Worm (Caenorhabditis elegans) whole organism, midembryonic: ENCODE results near the gene Y42H9AR.2.

Experiments used
- T22C8.4 ChIP-seq: fragments of 200-800 bp; sonication (Bioruptor generic); IDR thresholded peaks from 2 replicates; pipeline ENCODE4 v1.3.6; 2022; ENCODE audit warnings: missing genetic modification characterization, missing compliant biosample characterization
- cog-1 ChIP-seq: sonication (generic microtip); optimal IDR thresholded peaks from 2 replicates; lab custom pipeline; 2016; ENCODE audit warnings: missing genetic modification characterization, missing compliant biosample characterization
- flt-1 ChIP-seq: fragments of 200-800 bp; sonication (Bioruptor generic); IDR thresholded peaks from 2 replicates; pipeline ENCODE4 v1.3.6; 2022; ENCODE audit warnings: missing genetic modification characterization, missing compliant biosample characterization
- klf-2 ChIP-seq: fragments of 200-800 bp; sonication (Bioruptor generic); conservative IDR thresholded peaks from 2 replicates; pipeline ENCODE4 v1.3.6; 2022; ENCODE audit warnings: missing genetic modification reagents, missing genetic modification characterization, missing compliant biosample characterization
- med-1 ChIP-seq: sonication (generic microtip); optimal IDR thresholded peaks from 2 replicates; lab custom pipeline; 2017; ENCODE audit warnings: missing genetic modification characterization, mild to moderate bottlenecking, missing compliant biosample characterization, antibody characterized with exemption, missing genetic modification reagents; ENCODE audit not compliant: insufficient read depth
- ref-1 ChIP-seq: fragments of 200-800 bp; sonication (Bioruptor generic); conservative IDR thresholded peaks from 2 replicates; pipeline ENCODE4 v1.3.6; 2022; ENCODE audit warnings: missing genetic modification reagents, missing genetic modification characterization, missing compliant biosample characterization
- tab-1 ChIP-seq: fragments of 200-800 bp; sonication (Bioruptor generic); IDR thresholded peaks from 2 replicates; pipeline ENCODE4 v1.3.6; 2022; ENCODE audit warnings: missing genetic modification characterization, missing compliant biosample characterization
- ztf-23 ChIP-seq: fragments of 200-800 bp; sonication (Bioruptor generic); IDR thresholded peaks from 2 replicates; pipeline ENCODE4 v1.3.6; 2022; ENCODE audit warnings: missing genetic modification reagents, missing genetic modification characterization, missing compliant biosample characterization
- ztf-29 ChIP-seq: fragments of 200-800 bp; sonication (Bioruptor generic); IDR thresholded peaks from 2 replicates; pipeline ENCODE4 v1.3.6; 2022; ENCODE audit warnings: missing genetic modification reagents, missing genetic modification characterization, missing compliant biosample characterization

The Y42H9AR.2 gene

DNA sequence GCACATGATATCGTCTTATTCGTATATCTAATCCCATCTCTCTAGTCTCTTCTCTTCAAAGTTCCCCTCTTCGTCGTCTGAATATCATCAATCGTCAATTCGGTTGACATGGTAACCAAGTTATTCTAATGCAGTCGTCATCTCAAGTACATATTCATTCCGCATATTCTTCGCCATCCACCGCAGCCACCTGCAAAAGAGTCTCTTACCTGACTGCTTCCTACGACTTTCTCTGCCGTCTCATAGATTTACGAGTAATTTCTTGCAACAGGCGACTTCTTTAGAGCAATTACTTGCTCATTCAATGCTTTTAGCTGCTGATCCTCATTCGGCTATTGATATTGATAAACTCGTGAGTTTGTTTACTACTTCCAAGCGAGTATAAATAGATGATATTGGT is 27.7 kb downstream of the Y42H9AR.2 start:
- TF ChIP-seq T22C8.4 (GFP tag; lab: Robert Waterston, UW) (no peak), flt-1 (GFP tag; lab: Robert Waterston, UW) (no peak), med-1 (GFP tag; lab: Kevin White, UChicago) (no peak)

DNA sequence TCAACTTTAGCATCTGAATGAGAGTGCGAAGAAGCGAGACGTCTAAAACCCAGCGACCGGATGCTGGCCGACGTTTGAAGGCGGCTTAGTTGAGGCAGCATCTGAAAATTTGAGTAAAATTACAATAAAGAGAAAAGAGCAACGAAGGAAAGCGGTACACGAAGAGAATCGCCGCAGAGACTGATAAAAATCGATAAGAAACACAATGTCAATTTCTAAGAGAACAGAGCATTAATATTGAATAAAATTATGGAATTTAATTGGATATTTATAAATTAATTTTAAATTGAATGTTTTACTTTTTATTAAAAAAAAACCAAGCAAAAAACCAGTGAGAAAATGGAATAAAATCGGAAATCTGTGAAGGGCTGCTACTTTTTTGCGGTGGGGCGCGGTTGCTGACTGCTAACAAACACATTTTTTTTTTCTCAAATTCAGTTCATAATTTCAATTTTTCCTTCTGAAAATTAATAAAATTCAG is 30.5 kb downstream of the Y42H9AR.2 start, which contains the start of the genes ndub-11 and moc-3:
TSS of gene ndub-11 (minus strand) at position 101 of the 481 bp plus-strand sequence.
TSS of gene moc-3 (plus strand) at position 431 of the 481 bp plus-strand sequence.
- TF ChIP-seq cog-1 (tag; lab: Kevin White, UChicago), result no peak
- TF ChIP-seq ztf-29 (GFP tag; lab: Robert Waterston, UW), result no peak
- no peak for TF ChIP-seq ztf-23 (GFP tag; lab: Robert Waterston, UW)
- no peak for TF ChIP-seq tab-1 (GFP tag; lab: Robert Waterston, UW)
- no peak for TF ChIP-seq T22C8.4 (GFP tag; lab: Robert Waterston, UW)
- TF ChIP-seq klf-2 (GFP tag; lab: Robert Waterston, UW), result no peak
- no peak for TF ChIP-seq ref-1 (GFP tag; lab: Robert Waterston, UW)
- no peak for TF ChIP-seq flt-1 (GFP tag; lab: Robert Waterston, UW)
- no peak for TF ChIP-seq med-1 (GFP tag; lab: Kevin White, UChicago)

DNA sequence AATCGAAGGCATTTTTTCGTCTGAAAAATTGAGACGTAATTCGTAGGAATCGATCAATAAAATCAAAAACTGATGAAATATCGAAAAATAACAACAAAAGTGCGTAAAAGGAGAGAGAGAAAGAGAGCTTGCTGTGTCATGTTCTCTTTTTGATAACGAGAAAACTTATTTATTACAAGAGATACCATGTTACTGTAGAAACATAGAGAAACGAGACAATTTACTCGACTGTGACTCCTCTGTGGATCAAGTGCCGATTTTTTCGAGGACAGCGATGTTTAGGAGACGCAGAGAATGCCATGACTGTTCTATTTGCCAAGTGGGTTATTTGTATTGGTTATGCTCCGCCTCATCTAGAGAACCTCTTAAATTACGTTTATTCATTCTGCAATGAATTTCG is 33.8 kb downstream of the Y42H9AR.2 start, which contains the start of gene sph-1:
TSS of gene sph-1 (minus strand) at position 23 of the 400 bp plus-strand sequence.
- TF ChIP-seq flt-1 (GFP tag; lab: Robert Waterston, UW), result no peak
- TF ChIP-seq med-1 (GFP tag; lab: Kevin White, UChicago), result no peak
- no peak for TF ChIP-seq T22C8.4 (GFP tag; lab: Robert Waterston, UW)
- TF ChIP-seq ztf-29 (GFP tag; lab: Robert Waterston, UW), result no peak
- TF ChIP-seq cog-1 (tag; lab: Kevin White, UChicago), result no peak
- no peak for TF ChIP-seq ztf-23 (GFP tag; lab: Robert Waterston, UW)
- TF ChIP-seq tab-1 (GFP tag; lab: Robert Waterston, UW), result no peak
- TF ChIP-seq klf-2 (GFP tag; lab: Robert Waterston, UW), result no peak
- no peak for TF ChIP-seq ref-1 (GFP tag; lab: Robert Waterston, UW)

DNA sequence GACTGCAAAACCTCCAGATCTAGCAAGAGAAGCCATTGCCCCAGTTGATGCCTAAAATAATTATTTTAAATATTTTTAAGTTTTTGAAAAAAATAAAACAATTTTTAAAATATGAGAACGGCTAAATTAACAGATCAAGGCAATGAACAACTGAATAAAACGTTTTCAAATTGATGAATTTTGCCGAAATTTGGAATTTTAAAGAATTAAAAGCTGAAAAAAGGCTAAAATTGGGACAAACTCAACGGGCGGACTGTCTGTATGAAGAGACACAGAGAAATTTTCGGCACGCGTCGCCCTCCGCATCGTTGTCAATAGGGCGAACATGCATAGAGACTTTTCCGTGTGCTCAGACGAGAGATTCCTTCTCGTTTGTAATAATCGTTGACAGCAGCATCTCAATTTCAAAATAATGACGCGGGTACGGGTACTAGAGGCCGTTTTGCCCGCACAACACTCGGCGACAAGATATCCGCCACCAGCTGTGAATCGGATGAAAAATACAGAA is 36.4 kb downstream of the Y42H9AR.2 start, which contains the start of the genes isp-1 and islo-1:
TSS of gene isp-1 (minus strand) at position 51 of the 508 bp plus-strand sequence.
TSS of gene islo-1 (plus strand) at position 385 of the 508 bp plus-strand sequence.
- TF ChIP-seq tab-1 (GFP tag; lab: Robert Waterston, UW) (0 out of 2 replicates have a peak, but pooled peaks have one; percentile 16), flt-1 (GFP tag; lab: Robert Waterston, UW) (no peak), med-1 (GFP tag; lab: Kevin White, UChicago) (no peak), ztf-23 (GFP tag; lab: Robert Waterston, UW) (0 out of 2 replicates have a peak, but pooled peaks have one; percentile 31), cog-1 (tag; lab: Kevin White, UChicago) (no peak), T22C8.4 (GFP tag; lab: Robert Waterston, UW) (no peak)

DNA sequence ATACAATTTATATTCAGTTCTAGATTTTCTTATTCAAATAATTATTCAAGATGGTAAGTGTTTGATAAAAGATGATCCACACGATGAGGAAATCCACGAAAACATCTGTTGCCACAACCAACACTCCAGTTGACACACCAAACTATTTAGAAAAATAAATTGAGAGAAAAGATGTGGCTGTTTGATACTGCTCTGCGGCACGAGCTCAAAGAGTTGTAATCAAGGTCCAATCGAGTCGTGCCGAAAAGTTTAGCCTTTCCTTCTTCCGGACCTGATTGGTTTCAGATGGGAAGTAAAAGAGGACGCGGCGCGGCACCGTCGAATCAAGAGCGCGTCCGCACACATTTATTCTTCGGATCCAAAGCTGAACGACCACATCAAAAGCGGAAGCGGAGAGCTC is 36.8 kb downstream of the Y42H9AR.2 start:
- TF ChIP-seq klf-2 (GFP tag; lab: Robert Waterston, UW) (no peak), cog-1 (tag; lab: Kevin White, UChicago) (no peak)

DNA sequence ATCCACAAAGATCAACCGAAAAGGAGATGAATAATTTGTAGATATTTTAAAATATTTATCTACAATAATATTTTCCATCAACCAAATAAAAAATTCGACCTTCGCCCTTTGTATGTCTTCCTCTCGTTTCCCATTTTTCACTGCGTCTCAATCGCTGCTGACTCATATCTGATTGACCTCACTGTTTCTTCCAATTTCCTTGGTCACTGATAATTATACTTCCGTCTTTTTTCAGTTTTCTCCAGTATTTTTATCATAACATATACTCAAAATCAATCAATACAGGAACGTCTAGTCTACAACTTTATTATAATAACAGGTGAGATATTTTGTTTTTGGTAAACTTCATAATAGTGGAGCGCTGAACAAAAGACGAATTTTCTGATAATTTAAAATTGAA is 39.3 kb downstream of the Y42H9AR.2 start, which contains the start of gene pmk-3:
TSS of gene pmk-3 (plus strand) at position 236 of the 400 bp plus-strand sequence.
- TF ChIP-seq cog-1 (tag; lab: Kevin White, UChicago) (no peak), flt-1 (GFP tag; lab: Robert Waterston, UW) (no peak), tab-1 (GFP tag; lab: Robert Waterston, UW) (no peak), T22C8.4 (GFP tag; lab: Robert Waterston, UW) (no peak), ztf-23 (GFP tag; lab: Robert Waterston, UW) (no peak), ref-1 (GFP tag; lab: Robert Waterston, UW) (no peak), klf-2 (GFP tag; lab: Robert Waterston, UW) (no peak)

DNA sequence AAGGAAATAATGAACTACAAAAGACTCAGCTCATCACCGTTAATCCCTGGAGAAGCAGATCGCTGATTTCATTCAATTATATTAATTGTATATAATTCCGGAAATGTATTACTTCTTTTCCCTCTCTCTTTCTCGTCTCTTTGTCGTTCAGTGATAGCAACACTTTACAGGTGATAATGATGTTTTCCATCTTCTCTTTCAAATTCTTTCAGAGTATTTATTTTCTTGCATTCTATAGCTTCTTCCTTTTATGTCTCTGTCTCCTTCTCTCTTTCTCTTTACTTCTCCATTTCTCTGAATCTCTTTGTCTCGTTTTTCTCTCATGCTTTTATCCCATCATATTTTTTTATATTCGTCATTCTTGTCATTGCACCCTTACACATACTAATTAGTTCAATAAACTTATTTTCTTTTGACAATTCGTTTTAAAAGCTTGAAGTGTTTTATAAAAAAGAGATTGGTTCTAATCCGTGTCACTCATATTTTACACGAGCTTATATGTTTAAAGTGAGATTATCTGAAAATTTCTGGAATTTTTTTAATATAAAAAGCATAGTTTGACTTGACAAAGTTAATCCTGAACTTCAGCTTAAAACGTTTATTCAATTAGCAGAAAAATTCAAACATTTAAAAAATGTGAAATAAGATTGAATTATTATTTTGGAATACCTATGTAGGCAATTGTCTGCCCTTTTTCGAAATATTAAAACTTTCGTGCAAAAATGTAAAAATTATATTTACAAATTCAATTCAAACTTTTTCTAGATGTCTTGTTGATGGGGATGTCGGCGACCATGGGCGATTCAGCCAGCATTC is 43.2 kb downstream of the Y42H9AR.2 start, which contains the start of gene pmk-2:
TSS of gene pmk-2 (plus strand) at position 766 of the 816 bp plus-strand sequence.
- TF ChIP-seq T22C8.4 (GFP tag; lab: Robert Waterston, UW) (no peak), med-1 (GFP tag; lab: Kevin White, UChicago) (no peak), ztf-23 (GFP tag; lab: Robert Waterston, UW) (no peak), tab-1 (GFP tag; lab: Robert Waterston, UW) (no peak), flt-1 (GFP tag; lab: Robert Waterston, UW) (no peak), ref-1 (GFP tag; lab: Robert Waterston, UW) (no peak), klf-2 (GFP tag; lab: Robert Waterston, UW) (no peak), cog-1 (tag; lab: Kevin White, UChicago) (no peak), ztf-29 (GFP tag; lab: Robert Waterston, UW) (no peak)

DNA sequence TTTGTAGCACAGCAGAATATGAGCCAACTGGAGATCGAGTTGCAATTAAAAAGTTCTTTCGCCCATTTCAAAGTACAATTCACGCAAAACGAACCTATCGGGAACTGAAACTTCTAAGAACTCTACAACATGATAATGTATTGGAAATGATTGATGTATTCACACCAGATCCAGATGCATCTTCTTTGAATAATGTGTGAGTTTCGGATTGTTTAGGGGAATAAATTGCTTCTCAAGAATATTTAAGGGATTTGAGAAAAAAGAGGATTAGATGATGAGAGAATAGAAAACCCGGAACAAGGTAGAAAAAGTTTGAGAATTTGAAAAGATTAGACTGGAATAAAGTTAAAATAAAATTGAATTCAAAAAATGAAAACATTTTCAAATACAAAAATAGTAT is 44.6 kb downstream of the Y42H9AR.2 start:
- no peak for TF ChIP-seq ztf-29 (GFP tag; lab: Robert Waterston, UW)
- TF ChIP-seq med-1 (GFP tag; lab: Kevin White, UChicago), result no peak

DNA sequence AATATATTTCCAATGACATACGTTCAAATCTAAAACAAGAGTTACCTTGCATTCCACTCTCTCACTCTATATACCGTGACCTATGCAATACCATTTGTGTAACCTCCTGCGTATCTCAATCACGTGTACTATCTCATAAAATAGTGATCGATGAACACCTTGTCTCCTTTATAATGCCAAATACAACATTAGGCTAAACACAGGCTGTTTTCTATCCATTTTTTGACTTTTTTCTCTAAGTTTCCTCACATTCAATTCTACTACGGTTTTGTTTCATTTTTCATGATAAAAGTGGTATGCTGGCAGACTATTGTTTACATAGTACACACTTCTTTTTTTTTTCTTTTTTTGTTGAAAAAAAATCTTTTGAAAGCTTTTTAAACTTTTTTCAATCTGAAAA is 46.6 kb downstream of the Y42H9AR.2 start:
- TF ChIP-seq ztf-29 (GFP tag; lab: Robert Waterston, UW) (no peak), tab-1 (GFP tag; lab: Robert Waterston, UW) (no peak), klf-2 (GFP tag; lab: Robert Waterston, UW) (no peak), cog-1 (tag; lab: Kevin White, UChicago) (no peak), med-1 (GFP tag; lab: Kevin White, UChicago) (no peak), flt-1 (GFP tag; lab: Robert Waterston, UW) (no peak), ref-1 (GFP tag; lab: Robert Waterston, UW) (no peak), T22C8.4 (GFP tag; lab: Robert Waterston, UW) (no peak), ztf-23 (GFP tag; lab: Robert Waterston, UW) (no peak)
